Fruit fly (Drosophila melanogaster): ENCODE results near the gene tmod.

Gene tmod

dm6 chr3R:30531989-30532653 lies at the start of gene tmod:
TSS of gene tmod (plus strand) at chr3R:30532607.
- TF ChIP-seq insv (optimal IDR thresholded peaks at IDR 0.05): no peak
- TF ChIP-seq h (optimal IDR thresholded peaks at IDR 0.05): no peak
- no peak for TF ChIP-seq Myc (optimal IDR thresholded peaks at IDR 0.05)

- TF ChIP-seq Sin3A (optimal IDR thresholded peaks at IDR 0.05) (no peak), ttk (optimal IDR thresholded peaks at IDR 0.05) (no peak), psq (optimal IDR thresholded peaks at IDR 0.05) (no peak), insv (optimal IDR thresholded peaks at IDR 0.05) (no peak), Myc (optimal IDR thresholded peaks at IDR 0.05) (no peak), h (optimal IDR thresholded peaks at IDR 0.05) (no peak)
Measured at dm6 chr3R:30487828-30488227, 44.6 kb upstream of the tmod start, which contains the start of gene Jon99Fii. TSS of gene Jon99Fii (minus strand) at chr3R:30487928.

- TF ChIP-seq h (optimal IDR thresholded peaks at IDR 0.05) (no peak), Sin3A (optimal IDR thresholded peaks at IDR 0.05) (no peak)
Measured at dm6 chr3R:30488663-30489062, 43.7 kb upstream of the tmod start, which contains the start of gene Jon99Fi. TSS of gene Jon99Fi (plus strand) at chr3R:30488963.

dm6 chr3R:30489797-30490196 lies 42.6 kb upstream of the tmod start, which contains the start of gene PH4alphaSG2:
TSS of gene PH4alphaSG2 (plus strand) at chr3R:30490074.
- TF ChIP-seq h (optimal IDR thresholded peaks at IDR 0.05): no peak
- TF ChIP-seq insv (optimal IDR thresholded peaks at IDR 0.05): no peak
- no peak for TF ChIP-seq Myc (optimal IDR thresholded peaks at IDR 0.05)
- TF ChIP-seq Sin3A (optimal IDR thresholded peaks at IDR 0.05): no peak
- no peak for TF ChIP-seq psq (optimal IDR thresholded peaks at IDR 0.05)
- no peak for TF ChIP-seq ttk (optimal IDR thresholded peaks at IDR 0.05)

- TF ChIP-seq Sin3A (optimal IDR thresholded peaks at IDR 0.05) (no peak), psq (optimal IDR thresholded peaks at IDR 0.05) (no peak), insv (optimal IDR thresholded peaks at IDR 0.05) (no peak), Myc (optimal IDR thresholded peaks at IDR 0.05) (no peak), ttk (optimal IDR thresholded peaks at IDR 0.05) (no peak), h (optimal IDR thresholded peaks at IDR 0.05) (no peak)
Measured at dm6 chr3R:30496103-30496858, 36.1 kb upstream of the tmod start, which contains the start of gene PH4alphaMP. TSS of gene PH4alphaMP (minus strand) at chr3R:30496153.

- TF ChIP-seq h (optimal IDR thresholded peaks at IDR 0.05) (no peak), ttk (optimal IDR thresholded peaks at IDR 0.05) (no peak), psq (optimal IDR thresholded peaks at IDR 0.05) (no peak), insv (optimal IDR thresholded peaks at IDR 0.05) (no peak), Sin3A (optimal IDR thresholded peaks at IDR 0.05) (no peak), Myc (optimal IDR thresholded peaks at IDR 0.05) (no peak)
Measured at dm6 chr3R:30500226-30500625, 32.2 kb upstream of the tmod start, which contains the start of gene PH4alphaNE1. TSS of gene PH4alphaNE1 (minus strand) at chr3R:30500326.

dm6 chr3R:30501174-30501573 lies 31.2 kb upstream of the tmod start:
- TF ChIP-seq Myc (optimal IDR thresholded peaks at IDR 0.05): no peak
- TF ChIP-seq psq (optimal IDR thresholded peaks at IDR 0.05): no peak
- TF ChIP-seq Sin3A (optimal IDR thresholded peaks at IDR 0.05): no peak
- no peak for TF ChIP-seq h (optimal IDR thresholded peaks at IDR 0.05)
- no peak for TF ChIP-seq insv (optimal IDR thresholded peaks at IDR 0.05)
- TF ChIP-seq ttk (optimal IDR thresholded peaks at IDR 0.05): no peak

- no peak for TF ChIP-seq ttk (optimal IDR thresholded peaks at IDR 0.05)
Measured at dm6 chr3R:30503406-30503805, 29.0 kb upstream of the tmod start, which contains the start of gene CG31371. TSS of gene CG31371 (minus strand) at chr3R:30503506.

- no peak for TF ChIP-seq insv (optimal IDR thresholded peaks at IDR 0.05)
Measured at dm6 chr3R:30505561-30506037, 26.8 kb upstream of the tmod start, which contains the start of the genes PH4alphaSG1 and CG15539. TSS of gene PH4alphaSG1 (minus strand) at chr3R:30505661. TSS of gene CG15539 (plus strand) at chr3R:30505987.

- TF ChIP-seq Myc (optimal IDR thresholded peaks at IDR 0.05): no peak
- no peak for TF ChIP-seq insv (optimal IDR thresholded peaks at IDR 0.05)
- TF ChIP-seq Sin3A (optimal IDR thresholded peaks at IDR 0.05): no peak
- TF ChIP-seq h (optimal IDR thresholded peaks at IDR 0.05): no peak
- no peak for TF ChIP-seq ttk (optimal IDR thresholded peaks at IDR 0.05)
- TF ChIP-seq psq (optimal IDR thresholded peaks at IDR 0.05): no peak
Measured at dm6 chr3R:30507723-30508122, 24.7 kb upstream of the tmod start, which contains the start of gene CG34041. TSS of gene CG34041 (plus strand) at chr3R:30508023.

- no peak for TF ChIP-seq ttk (optimal IDR thresholded peaks at IDR 0.05)
- no peak for TF ChIP-seq insv (optimal IDR thresholded peaks at IDR 0.05)
- TF ChIP-seq psq (optimal IDR thresholded peaks at IDR 0.05): no peak
- TF ChIP-seq Sin3A (optimal IDR thresholded peaks at IDR 0.05): no peak
- TF ChIP-seq Myc (optimal IDR thresholded peaks at IDR 0.05): no peak
- TF ChIP-seq h (optimal IDR thresholded peaks at IDR 0.05): no peak
Measured at dm6 chr3R:30512114-30512513, 20.3 kb upstream of the tmod start, which contains the start of gene PH4alphaNE2. TSS of gene PH4alphaNE2 (minus strand) at chr3R:30512214.

- TF ChIP-seq Myc (optimal IDR thresholded peaks at IDR 0.05) (no peak), Sin3A (optimal IDR thresholded peaks at IDR 0.05) (no peak), ttk (optimal IDR thresholded peaks at IDR 0.05) (no peak), insv (optimal IDR thresholded peaks at IDR 0.05) (no peak)
Measured at dm6 chr3R:30514255-30514827, 18.1 kb upstream of the tmod start, which contains the start of the genes CG31524 and CG9698. TSS of gene CG31524 (minus strand) at chr3R:30514355. TSS of gene CG9698 (plus strand) at chr3R:30514777.
